Worm (Caenorhabditis elegans) whole organism, L3 larva: Measurements from ENCODE around the gene mstr-2.

ENCODE experiments used
- R02D3.7 ChIP-seq: fragments of 150-350 bp; optimal IDR thresholded peaks from 2 replicates; lab custom pipeline; 2014; ENCODE audit warnings: missing biosample characterization, missing genetic modification characterization
- ZK546.5 ChIP-seq: sonication (generic microtip); optimal IDR thresholded peaks from 2 replicates; lab custom pipeline; 2017; ENCODE audit warnings: missing biosample characterization, missing genetic modification characterization
- aly-2 ChIP-seq: fragments of 150-350 bp; optimal IDR thresholded peaks from 2 replicates; lab custom pipeline; 2014; ENCODE audit warnings: missing biosample characterization, missing genetic modification characterization
- ama-1 ChIP-seq: fragments of 150-350 bp; optimal IDR thresholded peaks from 2 replicates; lab custom pipeline; 2018
- ceh-16 ChIP-seq: sonication (generic microtip); optimal IDR thresholded peaks from 2 replicates; lab custom pipeline; 2017; ENCODE audit warnings: missing biosample characterization, missing genetic modification characterization
- ceh-28 ChIP-seq: fragments of 150-350 bp; optimal IDR thresholded peaks from 2 replicates; lab custom pipeline; 2014; ENCODE audit warnings: missing biosample characterization, missing genetic modification reagents, missing genetic modification characterization
- ceh-82 ChIP-seq: fragments of 150-350 bp; optimal IDR thresholded peaks from 2 replicates; lab custom pipeline; 2014; ENCODE audit warnings: missing biosample characterization, missing genetic modification characterization
- ceh-9 ChIP-seq: sonication (generic microtip); optimal IDR thresholded peaks from 2 replicates; lab custom pipeline; 2018; ENCODE audit warnings: missing biosample characterization, missing genetic modification characterization
- egl-27 ChIP-seq: sonication (generic microtip); optimal IDR thresholded peaks from 4 replicates; lab custom pipeline; 2017; ENCODE audit warnings: missing biosample characterization, missing genetic modification reagents, missing genetic modification characterization
- egl-5 ChIP-seq: fragments of 150-350 bp; optimal IDR thresholded peaks from 2 replicates; lab custom pipeline; 2017; ENCODE audit warnings: missing biosample characterization, missing genetic modification reagents, missing genetic modification characterization, inconsistent platforms
- elt-2 ChIP-seq: sonication (generic microtip); optimal IDR thresholded peaks from 2 replicates; lab custom pipeline; 2016; ENCODE audit warnings: missing genetic modification reagents, mild to moderate bottlenecking, missing genetic modification characterization, missing compliant biosample characterization
- elt-3 ChIP-seq, 3 experiments: fragments of 150-350 bp in 1 of 3; sonication (generic microtip) in 2 of 3; optimal IDR thresholded peaks; 2 replicates in 2 of 3; 4 replicates in 1 of 3; lab custom pipeline; 2014 to 2017; ENCODE audit warnings: missing biosample characterization in 3 of 3, missing genetic modification characterization in 3 of 3
- eor-1 ChIP-seq, 2 experiments: fragments of 150-350 bp; optimal IDR thresholded peaks; 2 replicates each; lab custom pipeline; 2014 to 2018; ENCODE audit warnings: missing biosample characterization in 2 of 2, missing genetic modification characterization in 2 of 2
- fkh-10 ChIP-seq: sonication (generic microtip); optimal IDR thresholded peaks from 2 replicates; lab custom pipeline; 2017; ENCODE audit warnings: missing biosample characterization, missing genetic modification reagents, missing genetic modification characterization
- fkh-2 ChIP-seq: fragments of 150-350 bp; optimal IDR thresholded peaks from 2 replicates; lab custom pipeline; 2014; ENCODE audit warnings: missing biosample characterization, missing genetic modification reagents, missing genetic modification characterization
- fos-1 ChIP-seq: fragments of 150-350 bp; optimal IDR thresholded peaks from 2 replicates; lab custom pipeline; 2014; ENCODE audit warnings: missing biosample characterization, missing genetic modification characterization
- hmg-11 ChIP-seq: sonication (generic microtip); optimal IDR thresholded peaks from 2 replicates; lab custom pipeline; 2016; ENCODE audit warnings: missing genetic modification characterization, missing compliant biosample characterization
- lin-15B ChIP-seq: fragments of 150-350 bp; optimal IDR thresholded peaks from 2 replicates; lab custom pipeline; 2014; ENCODE audit warnings: missing biosample characterization, missing genetic modification characterization
- lin-39 ChIP-seq: fragments of 150-350 bp; optimal IDR thresholded peaks from 2 replicates; lab custom pipeline; 2018; ENCODE audit warnings: missing biosample characterization, missing genetic modification reagents, missing genetic modification characterization
- lsy-12 ChIP-seq: sonication (generic microtip); optimal IDR thresholded peaks from 2 replicates; lab custom pipeline; 2016; ENCODE audit warnings: mild to moderate bottlenecking, missing genetic modification characterization, missing compliant biosample characterization
- mdl-1 ChIP-seq: fragments of 150-350 bp; optimal IDR thresholded peaks from 2 replicates; lab custom pipeline; 2014; ENCODE audit warnings: missing biosample characterization, missing genetic modification characterization
- nhr-11 ChIP-seq: fragments of 150-350 bp; optimal IDR thresholded peaks from 2 replicates; lab custom pipeline; 2014; ENCODE audit warnings: missing biosample characterization, missing genetic modification characterization
- nhr-12 ChIP-seq: fragments of 150-350 bp; optimal IDR thresholded peaks from 2 replicates; lab custom pipeline; 2014; ENCODE audit warnings: missing biosample characterization, missing genetic modification characterization
- nhr-23 ChIP-seq: fragments of 150-350 bp; optimal IDR thresholded peaks from 2 replicates; lab custom pipeline; 2014; ENCODE audit warnings: missing biosample characterization, missing genetic modification reagents, missing genetic modification characterization
- nhr-237 ChIP-seq: fragments of 150-350 bp; optimal IDR thresholded peaks from 2 replicates; lab custom pipeline; 2014; ENCODE audit warnings: missing biosample characterization, missing genetic modification characterization
- nhr-25 ChIP-seq: sonication (generic microtip); optimal IDR thresholded peaks from 2 replicates; lab custom pipeline; 2017; ENCODE audit warnings: missing biosample characterization, missing genetic modification characterization
- nhr-43 ChIP-seq: sonication (generic microtip); optimal IDR thresholded peaks from 2 replicates; lab custom pipeline; 2016; ENCODE audit warnings: mild to moderate bottlenecking, missing genetic modification characterization, missing compliant biosample characterization; ENCODE audit not compliant: poor library complexity, severe bottlenecking
- nhr-67 ChIP-seq: fragments of 150-350 bp; optimal IDR thresholded peaks from 2 replicates; lab custom pipeline; 2014; ENCODE audit warnings: missing biosample characterization, missing genetic modification characterization
- pqm-1 ChIP-seq: fragments of 150-350 bp; optimal IDR thresholded peaks from 2 replicates; lab custom pipeline; 2017; ENCODE audit warnings: missing biosample characterization, missing genetic modification characterization, inconsistent platforms
- sea-2 ChIP-seq: fragments of 150-350 bp; sonication (generic microtip); optimal IDR thresholded peaks from 4 replicates; lab custom pipeline; 2014; ENCODE audit warnings: missing biosample characterization, missing genetic modification reagents, missing genetic modification characterization
- unc-39 ChIP-seq: sonication (generic microtip); optimal IDR thresholded peaks from 4 replicates; lab custom pipeline; 2017; ENCODE audit warnings: missing biosample characterization, missing genetic modification characterization
- unc-62 ChIP-seq: fragments of 150-350 bp; sonication (generic microtip); optimal IDR thresholded peaks from 4 replicates; lab custom pipeline; 2014; ENCODE audit warnings: missing biosample characterization, missing genetic modification reagents, missing genetic modification characterization
- ztf-4 ChIP-seq: fragments of 150-350 bp; optimal IDR thresholded peaks from 2 replicates; lab custom pipeline; 2014; ENCODE audit warnings: missing biosample characterization, missing genetic modification characterization

Gene mstr-2

DNA sequence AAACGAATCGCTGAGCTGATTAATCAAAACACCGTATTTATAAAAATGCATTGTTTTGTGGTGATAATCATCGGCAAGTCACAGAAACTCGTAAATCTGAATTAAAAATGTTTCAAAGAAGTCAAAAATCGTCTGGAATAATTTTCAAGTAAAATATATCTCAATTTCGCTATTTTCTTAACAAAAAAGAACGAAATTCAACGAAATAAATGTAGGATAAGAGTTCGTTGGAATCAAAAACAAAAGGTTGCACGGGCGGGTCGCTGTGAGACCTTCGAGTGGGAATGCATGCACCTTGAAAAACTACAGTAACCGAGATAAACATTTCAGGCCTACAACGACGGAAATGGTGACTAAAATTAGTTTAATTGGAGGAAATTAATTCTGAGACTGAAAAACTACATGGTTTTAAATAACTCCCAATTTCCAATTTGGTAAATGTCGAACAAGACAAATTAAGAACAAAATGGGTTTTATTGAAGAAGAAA, 34.6 kb upstream of the mstr-2 start, which contains the start of gene C28A5.1:
C28A5.1 (minus strand) TSS at position 51 of the 488 bp plus-strand sequence.
- no peak for TF ChIP-seq lin-39
- TF ChIP-seq hmg-11 (tag; lab: Kevin White, UChicago) = no peak
- TF ChIP-seq eor-1 (tag; optimal IDR thresholded peaks at IDR 0.05; lab: Kevin White, UChicago) = no peak
- no peak for TF ChIP-seq nhr-11 (tag; lab: Kevin White, UChicago)
- no peak for TF ChIP-seq fos-1
- TF ChIP-seq pqm-1 (tag; lab: Kevin White, UChicago) = no peak
- TF ChIP-seq ceh-82 (tag; lab: Kevin White, UChicago) = no peak
- TF ChIP-seq ceh-28 (tag; lab: Kevin White, UChicago) = no peak

DNA sequence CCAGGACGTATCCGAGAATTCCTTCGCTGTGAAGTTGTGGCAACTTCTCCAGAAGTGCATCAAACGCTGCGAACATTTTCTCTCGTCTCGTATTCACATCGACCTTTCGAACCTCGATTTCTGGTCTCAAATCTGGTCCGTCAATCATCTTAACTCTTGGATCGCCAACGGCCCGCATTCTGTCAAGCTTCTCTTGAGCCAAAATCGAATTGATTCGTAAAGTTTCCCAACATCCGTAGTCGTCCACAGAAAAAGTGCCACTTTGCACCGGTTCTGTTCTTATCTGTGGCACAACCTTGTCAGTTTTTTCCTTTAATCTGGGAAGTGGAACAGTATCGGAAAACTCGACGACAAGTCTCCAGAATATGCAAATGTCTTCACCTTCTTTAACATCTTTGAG, 33.6 kb upstream of the mstr-2 start:
- no peak for TF ChIP-seq lsy-12
- no peak for TF ChIP-seq lin-15B (tag; lab: Kevin White, UChicago)
- no peak for TF ChIP-seq R02D3.7 (tag; lab: Kevin White, UChicago)
- TF ChIP-seq unc-39 = no peak
- TF ChIP-seq, all 47 proteins: peak for 0

DNA sequence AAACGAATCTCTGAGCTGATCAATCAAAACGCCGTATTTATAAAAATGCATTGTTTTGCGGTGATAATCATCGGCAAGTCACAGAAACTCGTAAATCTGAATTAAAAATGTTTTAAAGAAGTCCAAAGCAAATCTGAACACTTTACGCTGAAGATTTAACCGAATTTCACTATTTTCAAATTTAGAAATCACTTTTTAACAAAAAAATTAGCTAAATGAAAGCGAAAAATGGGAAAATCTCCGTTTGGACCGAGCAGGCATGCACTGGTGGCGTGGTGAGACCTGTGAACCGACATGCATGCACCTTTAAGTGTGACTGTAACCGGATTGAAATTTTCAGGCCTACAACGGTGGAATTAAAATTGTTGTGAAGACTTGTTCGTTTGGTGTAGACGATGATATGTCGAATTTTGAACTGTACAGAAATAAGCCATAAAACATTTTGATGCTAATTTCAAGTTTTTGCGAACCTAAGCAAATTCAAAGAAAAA, 29.4 kb upstream of the mstr-2 start, which contains the start of gene C28A5.2:
C28A5.2 (minus strand) TSS at position 51 of the 491 bp plus-strand sequence.
- TF ChIP-seq nhr-11 (tag; lab: Kevin White, UChicago) (no peak), ceh-9 (tag; lab: Kevin White, UChicago) (no peak), ZK546.5 (tag; lab: Kevin White, UChicago) (no peak), ztf-4 (tag; lab: Kevin White, UChicago) (no peak), ceh-28 (tag; lab: Kevin White, UChicago) (no peak), nhr-23 (tag; lab: Kevin White, UChicago) (no peak), egl-27 (tag; lab: Kevin White, UChicago) (no peak), nhr-43 (no peak), elt-3 (tag; optimal IDR thresholded peaks at IDR 0.05; lab: Kevin White, UChicago) (no peak), unc-62 (GFP tag; lab: Kevin White, UChicago) (no peak), fkh-10 (GFP tag; lab: Kevin White, UChicago) (no peak), nhr-237 (tag; lab: Kevin White, UChicago) (no peak), nhr-12 (tag; lab: Kevin White, UChicago) (no peak), fkh-2 (tag; lab: Kevin White, UChicago) (no peak), aly-2 (tag; lab: Kevin White, UChicago) (no peak), ama-1 (lab: Kevin White, UChicago) (no peak)

DNA sequence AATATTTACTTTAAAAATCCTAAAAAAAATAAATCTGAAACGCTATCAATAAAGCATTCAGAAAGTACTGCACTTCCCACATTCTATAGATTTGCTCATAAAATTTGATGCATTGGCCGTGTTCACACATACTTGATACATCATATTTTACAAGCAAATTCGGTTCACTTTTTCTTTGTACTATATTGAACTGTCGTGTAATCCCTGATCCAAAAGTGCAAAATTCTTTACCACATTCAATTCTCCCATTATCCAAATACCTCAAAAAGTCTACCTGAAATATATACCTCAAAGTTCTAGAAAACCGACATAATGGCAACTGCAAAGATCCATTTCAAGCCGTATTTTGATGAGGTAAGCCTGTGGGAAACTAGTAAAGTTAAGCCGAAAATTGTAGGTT, 27.1 kb upstream of the mstr-2 start, which contains the start of gene nex-3:
nex-3 (plus strand) TSS at position 301 of the 400 bp plus-strand sequence.
- TF ChIP-seq lin-39 (no peak), nhr-25 (tag; lab: Kevin White, UChicago) (no peak), ZK546.5 (tag; lab: Kevin White, UChicago) (no peak), egl-27 (tag; lab: Kevin White, UChicago) (no peak), ceh-9 (tag; lab: Kevin White, UChicago) (no peak), egl-5 (tag; lab: Kevin White, UChicago) (no peak), lsy-12 (no peak), sea-2 (GFP tag; lab: Kevin White, UChicago) (no peak), hmg-11 (tag; lab: Kevin White, UChicago) (no peak), nhr-67 (tag; lab: Kevin White, UChicago) (no peak), fos-1 (no peak), unc-62 (GFP tag; lab: Kevin White, UChicago) (no peak), elt-3 (tag; optimal IDR thresholded peaks at IDR 0.05; lab: Kevin White, UChicago) (no peak), fkh-2 (tag; lab: Kevin White, UChicago) (no peak), lin-15B (tag; lab: Kevin White, UChicago) (no peak), ceh-82 (tag; lab: Kevin White, UChicago) (no peak)

DNA sequence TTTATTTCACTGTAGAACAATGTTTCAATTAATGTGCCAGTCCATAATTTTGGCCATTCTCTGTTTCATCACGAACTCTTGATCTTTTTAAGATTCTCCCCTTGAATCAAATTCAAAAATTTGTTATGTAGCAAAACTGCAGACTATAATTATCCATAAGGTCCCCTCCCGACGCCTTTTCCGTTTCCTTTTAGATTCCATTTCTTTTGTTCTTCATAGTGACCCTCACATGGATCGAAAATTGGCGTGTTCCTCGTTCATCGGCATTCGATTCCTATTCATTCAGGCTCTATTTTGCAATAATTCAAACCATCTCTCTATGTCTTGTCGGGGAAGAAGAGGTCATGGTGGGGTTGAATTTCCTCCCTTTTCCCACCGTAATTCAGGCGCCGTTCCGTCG, 24.4 kb upstream of the mstr-2 start:
- TF ChIP-seq nhr-23 (tag; lab: Kevin White, UChicago) (no peak), mdl-1 (tag; lab: Kevin White, UChicago) (no peak), ZK546.5 (tag; lab: Kevin White, UChicago) (no peak), elt-3 (tag; optimal IDR thresholded peaks at IDR 0.05; lab: Kevin White, UChicago) (no peak), elt-2 (tag; lab: Kevin White, UChicago) (no peak), pqm-1 (tag; lab: Kevin White, UChicago) (no peak), ceh-16 (no peak), nhr-237 (tag; lab: Kevin White, UChicago) (no peak), sea-2 (GFP tag; lab: Kevin White, UChicago) (no peak), nhr-25 (tag; lab: Kevin White, UChicago) (no peak), nhr-12 (tag; lab: Kevin White, UChicago) (no peak)
- TF ChIP-seq, all 47 proteins: peak for 0
